Worm (Caenorhabditis elegans) whole organism, L4 larva: ENCODE measurements around the gene srxa-15.

ENCODE experiments used
- D1046.2 ChIP-seq: fragments of 200-800 bp; sonication (Bioruptor generic); IDR thresholded peaks from 2 replicates; pipeline ENCODE4 v1.3.6; 2022; ENCODE audit warnings: missing genetic modification characterization, missing compliant biosample characterization
- F26F4.8 ChIP-seq: fragments of 200-800 bp; sonication (Bioruptor generic); conservative IDR thresholded peaks from 2 replicates; pipeline ENCODE4 v1.3.6; 2022; ENCODE audit warnings: missing genetic modification characterization, missing compliant biosample characterization
- F44E2.7 ChIP-seq: fragments of 200-800 bp; sonication (Bioruptor generic); IDR thresholded peaks from 2 replicates; pipeline ENCODE4 v2.1.2; 2022; ENCODE audit warnings: missing genetic modification characterization, missing compliant biosample characterization
- R02D3.7 ChIP-seq: fragments of 150-350 bp; sonication (generic microtip); optimal IDR thresholded peaks from 3 replicates; lab custom pipeline; 2014; ENCODE audit warnings: missing biosample characterization, missing genetic modification characterization
- Y48G9A.11 ChIP-seq: fragments of 200-800 bp; sonication (Bioruptor generic); IDR thresholded peaks from 2 replicates; pipeline ENCODE4 v1.3.6; 2022; ENCODE audit warnings: missing genetic modification reagents, missing genetic modification characterization, missing compliant biosample characterization
- ZK546.5 ChIP-seq, 2 experiments: sonication (generic microtip); optimal IDR thresholded peaks; 2 replicates each; lab custom pipeline; 2017; ENCODE audit warnings: missing biosample characterization in 2 of 2, missing genetic modification characterization in 2 of 2
- aly-2 ChIP-seq: sonication (generic microtip); optimal IDR thresholded peaks from 2 replicates; lab custom pipeline; 2018; ENCODE audit warnings: missing biosample characterization, missing genetic modification characterization
- ama-1 ChIP-seq: fragments of 150-350 bp; optimal IDR thresholded peaks from 2 replicates; lab custom pipeline; 2014; ENCODE audit warnings: inconsistent platforms, mixed read lengths
- cey-2 ChIP-seq: sonication (generic microtip); optimal IDR thresholded peaks from 3 replicates; lab custom pipeline; 2017; ENCODE audit warnings: missing genetic modification characterization, mild to moderate bottlenecking, missing compliant biosample characterization, antibody characterized with exemption, borderline replicate concordance; ENCODE audit not compliant: insufficient read depth
- ctbp-1 ChIP-seq: fragments of 200-800 bp; sonication (Bioruptor generic); IDR thresholded peaks from 2 replicates; pipeline ENCODE4 v1.3.6; 2022; ENCODE audit warnings: missing genetic modification reagents, missing genetic modification characterization, missing compliant biosample characterization
- daf-16 ChIP-seq, 3 experiments: sonication (generic microtip); optimal IDR thresholded peaks; 2 replicates each; lab custom pipeline; 2016 to 2017; ENCODE audit warnings: missing genetic modification characterization in 3 of 3, missing genetic modification reagents in 3 of 3, mild to moderate bottlenecking in 2 of 3, missing compliant biosample characterization in 2 of 3, missing biosample characterization in 1 of 3, moderate library complexity in 1 of 3
- daf-8 ChIP-seq: fragments of 200-800 bp; sonication (Bioruptor generic); IDR thresholded peaks from 2 replicates; pipeline ENCODE4 v1.3.6; 2022; ENCODE audit warnings: missing genetic modification characterization, missing compliant biosample characterization
- dmd-6 ChIP-seq: fragments of 200-800 bp; sonication (Bioruptor generic); IDR thresholded peaks from 2 replicates; pipeline ENCODE4 v1.3.6; 2022; ENCODE audit warnings: missing genetic modification reagents, missing genetic modification characterization, missing compliant biosample characterization
- dmd-9 ChIP-seq: fragments of 200-800 bp; sonication (Bioruptor generic); IDR thresholded peaks from 2 replicates; pipeline ENCODE4 v1.3.6; 2022; ENCODE audit warnings: missing genetic modification reagents, missing genetic modification characterization, missing compliant biosample characterization
- hlh-11 ChIP-seq: fragments of 200-800 bp; sonication (Bioruptor generic); optimal IDR thresholded peaks from 2 replicates; lab custom pipeline; 2018; ENCODE audit warnings: mild to moderate bottlenecking, missing genetic modification characterization, missing compliant biosample characterization
- lim-7 ChIP-seq: fragments of 200-800 bp; sonication (Bioruptor generic); IDR thresholded peaks from 2 replicates; pipeline ENCODE4 v1.3.6; 2022; ENCODE audit warnings: missing genetic modification characterization, missing compliant biosample characterization
- lin-13 ChIP-seq: fragments of 150-350 bp; optimal IDR thresholded peaks from 2 replicates; lab custom pipeline; 2014; ENCODE audit warnings: missing biosample characterization, missing genetic modification reagents, missing genetic modification characterization
- lsy-2 ChIP-seq, 2 experiments: fragments of 150-350 bp in 1 of 2; sonication (generic microtip) in 1 of 2; optimal IDR thresholded peaks; 2 replicates each; lab custom pipeline; 2014 to 2017; ENCODE audit warnings: missing biosample characterization in 2 of 2, missing genetic modification characterization in 2 of 2
- nhr-102 ChIP-seq: sonication (generic microtip); optimal IDR thresholded peaks from 2 replicates; lab custom pipeline; 2016; ENCODE audit warnings: mild to moderate bottlenecking, missing genetic modification characterization, moderate library complexity, missing compliant biosample characterization
- nhr-111 ChIP-seq: fragments of 200-800 bp; sonication (Bioruptor generic); optimal IDR thresholded peaks from 2 replicates; lab custom pipeline; 2018; ENCODE audit warnings: mild to moderate bottlenecking, missing genetic modification characterization, missing compliant biosample characterization
- nhr-25 ChIP-seq: sonication (generic microtip); optimal IDR thresholded peaks from 2 replicates; lab custom pipeline; 2017; ENCODE audit warnings: missing genetic modification characterization, mild to moderate bottlenecking, missing compliant biosample characterization, antibody characterized with exemption, moderate library complexity, borderline replicate concordance; ENCODE audit not compliant: insufficient read depth
- nhr-41 ChIP-seq: fragments of 200-800 bp; sonication (Bioruptor generic); IDR thresholded peaks from 2 replicates; pipeline ENCODE4 v1.3.6; 2022; ENCODE audit warnings: missing genetic modification reagents, missing genetic modification characterization, missing compliant biosample characterization
- nhr-48 ChIP-seq: sonication (generic microtip); optimal IDR thresholded peaks from 2 replicates; lab custom pipeline; 2016; ENCODE audit warnings: mild to moderate bottlenecking, missing genetic modification characterization, missing compliant biosample characterization
- nhr-76 ChIP-seq: fragments of 150-350 bp; optimal IDR thresholded peaks from 2 replicates; lab custom pipeline; 2014; ENCODE audit warnings: missing biosample characterization, missing genetic modification characterization
- set-16 ChIP-seq: fragments of 200-800 bp; sonication (Bioruptor generic); IDR thresholded peaks from 2 replicates; pipeline ENCODE4 v1.3.6; 2022; ENCODE audit warnings: missing genetic modification reagents, missing genetic modification characterization, missing compliant biosample characterization
- skn-1 ChIP-seq: fragments of 150-350 bp; optimal IDR thresholded peaks from 2 replicates; lab custom pipeline; 2014; ENCODE audit warnings: missing biosample characterization, missing genetic modification characterization
- spr-1 ChIP-seq: sonication (generic microtip); optimal IDR thresholded peaks from 2 replicates; lab custom pipeline; 2016; ENCODE audit warnings: mild to moderate bottlenecking, missing genetic modification characterization, missing compliant biosample characterization
- tra-1 ChIP-seq: fragments of 200-800 bp; sonication (Bioruptor generic); IDR thresholded peaks from 2 replicates; pipeline ENCODE4 v1.3.6; 2022; ENCODE audit warnings: missing genetic modification reagents, missing genetic modification characterization, missing compliant biosample characterization
- unc-62 ChIP-seq, 3 experiments: fragments of 150-350 bp in 1 of 3; sonication (generic microtip); optimal IDR thresholded peaks in 2 of 3; peaks in 1 of 3; 1 replicate in 1 of 3; 2 replicates in 2 of 3; lab custom pipeline; 2014 to 2017; ENCODE audit warnings: missing biosample characterization in 3 of 3, missing genetic modification characterization in 3 of 3, missing genetic modification reagents in 3 of 3, missing genotype in 1 of 3
- ztf-11 ChIP-seq: fragments of 150-350 bp; optimal IDR thresholded peaks from 2 replicates; lab custom pipeline; 2014; ENCODE audit warnings: missing biosample characterization, missing genetic modification characterization

srxa-15 gene

DNA sequence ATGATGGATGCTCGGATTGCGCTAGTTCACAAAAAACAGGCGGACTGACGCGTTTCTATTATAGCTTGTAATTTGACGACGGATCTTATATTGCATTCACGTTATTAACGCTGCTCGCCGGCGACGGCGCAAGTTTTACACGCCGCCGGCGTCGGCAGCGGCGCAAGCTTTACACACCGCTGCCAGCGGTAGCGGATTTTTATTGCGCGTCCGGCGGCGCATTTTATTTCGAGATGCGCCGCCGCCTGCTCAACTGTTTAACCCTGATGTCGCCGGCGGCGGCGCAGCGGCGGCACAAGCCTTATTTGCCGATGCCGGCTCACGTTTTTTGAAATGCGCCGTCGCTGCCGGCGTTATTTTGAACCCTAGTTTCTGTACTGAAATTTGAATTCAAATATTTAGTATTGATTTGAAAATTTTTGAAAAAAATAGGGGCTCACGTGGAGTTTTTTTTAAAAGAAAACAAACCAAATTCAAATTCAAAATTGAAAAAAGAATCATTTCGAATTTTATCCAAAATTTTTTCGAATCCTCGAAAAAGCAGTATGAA lies 37.3 kb upstream of the srxa-15 start, which contains the start of gene ttr-57 (continued):
- TF ChIP-seq daf-16 (GFP tag; optimal IDR thresholded peaks at IDR 0.05; lab: Kevin White, UChicago), result no peak
- no peak for TF ChIP-seq daf-16 (tag; optimal IDR thresholded peaks at IDR 0.05; lab: Kevin White, UChicago)
- no peak for TF ChIP-seq Y48G9A.11 (GFP tag; lab: Robert Waterston, UW)

DNA sequence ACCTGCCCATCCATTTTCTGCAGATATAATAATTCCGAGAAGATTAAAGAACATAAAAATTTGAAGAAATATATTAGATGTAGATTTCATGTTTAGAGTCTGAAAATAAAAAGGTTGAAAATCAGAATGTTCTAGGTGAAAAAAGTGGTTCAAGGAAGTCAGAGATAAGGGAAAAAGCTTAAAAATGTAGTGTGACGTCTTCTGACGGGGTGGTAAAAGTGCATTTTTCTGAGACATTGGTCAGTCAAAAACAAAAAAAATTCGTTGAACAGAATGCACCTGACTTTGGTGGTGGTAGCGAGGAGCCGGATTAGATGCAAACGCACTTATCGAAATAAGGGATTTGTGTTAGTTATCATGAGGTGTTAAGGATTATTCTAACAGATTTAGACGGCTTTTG lies 35.4 kb upstream of the srxa-15 start, which contains the start of gene F46B3.23:
Gene F46B3.23, minus strand, starts transcription at position 101 of the 400 bp plus-strand sequence.
- TF ChIP-seq R02D3.7 (tag; lab: Kevin White, UChicago), result no peak
- no peak for TF ChIP-seq ztf-11
- TF ChIP-seq cey-2 (tag; lab: Kevin White, UChicago), result no peak
- TF ChIP-seq F26F4.8, result no peak
- TF ChIP-seq lsy-2 (tag; optimal IDR thresholded peaks at IDR 0.05; lab: Kevin White, UChicago), result no peak
- TF ChIP-seq dmd-9 (GFP tag; lab: Robert Waterston, UW), result no peak
- no peak for TF ChIP-seq tra-1 (GFP tag; lab: Robert Waterston, UW)
- TF ChIP-seq skn-1 (tag; lab: Kevin White, UChicago), result no peak
- TF ChIP-seq lim-7 (GFP tag; lab: Robert Waterston, UW), result no peak
- TF ChIP-seq D1046.2 (GFP tag; lab: Robert Waterston, UW), result no peak
- no peak for TF ChIP-seq nhr-41 (GFP tag; lab: Robert Waterston, UW)

DNA sequence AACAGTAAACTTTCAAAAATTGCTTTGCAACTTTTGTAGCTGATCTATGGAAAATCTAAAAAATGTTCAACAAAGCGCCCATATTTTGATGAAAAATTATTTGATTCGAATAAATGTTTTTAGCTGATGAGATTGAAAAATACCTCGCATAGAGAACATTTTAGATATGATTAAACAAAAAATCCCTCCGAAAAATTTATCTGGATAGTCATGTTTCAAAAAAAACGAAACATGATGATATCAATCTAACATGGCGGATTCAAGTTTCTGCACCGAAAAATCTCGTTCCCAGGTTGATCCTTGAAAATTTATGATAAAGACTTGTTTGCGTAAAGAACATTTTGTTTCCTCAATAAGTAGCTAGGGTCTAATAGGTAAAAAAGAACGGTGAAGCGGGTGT lies 33.3 kb upstream of the srxa-15 start, which contains the start of gene ttr-12:
Gene ttr-12, minus strand, starts transcription at position 101 of the 400 bp plus-strand sequence.
- TF ChIP-seq F44E2.7 (GFP tag; lab: Robert Waterston, UW) (no peak), nhr-48 (tag; lab: Kevin White, UChicago) (peak; percentile 65)

DNA sequence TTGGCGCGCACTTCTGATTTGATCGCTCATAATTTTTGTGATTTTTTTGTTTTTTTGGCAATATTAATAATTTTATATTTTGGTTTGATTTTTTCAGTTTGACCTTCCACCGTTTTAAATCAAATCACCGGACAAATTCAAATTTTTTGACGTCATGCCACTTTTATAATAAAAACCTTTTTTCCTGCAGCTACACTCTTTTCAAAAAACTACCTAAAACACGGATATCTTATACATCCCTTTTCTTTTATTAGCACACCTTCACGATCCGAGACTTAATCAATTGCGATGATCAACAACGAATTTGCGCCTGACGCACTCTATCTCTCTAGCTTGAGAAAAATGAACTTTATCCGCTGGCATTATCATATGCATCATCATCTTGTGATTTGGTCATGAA lies 32.5 kb upstream of the srxa-15 start, which contains the start of gene grd-2:
Gene grd-2, plus strand, starts transcription at position 301 of the 400 bp plus-strand sequence.
- no peak for TF ChIP-seq hlh-11
- no peak for TF ChIP-seq nhr-76 (tag; lab: Kevin White, UChicago)
- no peak for TF ChIP-seq set-16 (GFP tag; lab: Robert Waterston, UW)
- TF ChIP-seq ama-1 (lab: Kevin White, UChicago), result no peak
- TF ChIP-seq ctbp-1 (GFP tag; lab: Robert Waterston, UW), result no peak
- peak in 1 of 2 experiments; percentile 81 for TF ChIP-seq unc-62 (GFP tag; optimal IDR thresholded peaks at IDR 0.05 in 1 of 2; lab: Kevin White, UChicago)
- TF ChIP-seq unc-62 (tag; optimal IDR thresholded peaks at IDR 0.05; lab: Kevin White, UChicago), result no peak
- TF ChIP-seq ZK546.5 (tag; optimal IDR thresholded peaks at IDR 0.05; lab: Kevin White, UChicago), result no peak

DNA sequence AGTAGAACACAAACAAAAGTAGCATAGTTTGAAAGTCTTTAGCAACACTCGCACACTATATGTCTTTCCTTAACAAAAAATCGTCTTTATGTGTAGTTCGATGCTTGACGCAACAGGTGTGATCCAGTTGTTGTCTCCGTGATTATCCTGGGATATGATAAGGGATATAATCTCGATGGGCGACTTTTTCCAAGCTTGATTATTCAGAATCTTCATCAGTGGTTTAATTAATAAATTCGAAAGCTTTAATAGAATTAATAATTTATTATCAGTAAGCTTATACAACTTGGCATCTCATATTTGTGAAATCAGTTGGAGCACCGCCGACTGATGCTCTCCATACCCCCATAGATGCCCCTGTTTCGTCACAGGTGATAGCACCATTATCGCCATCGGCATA lies 23.4 kb upstream of the srxa-15 start, which contains the start of gene F46B3.7:
Gene F46B3.7, minus strand, starts transcription at position 101 of the 400 bp plus-strand sequence.
- no peak for TF ChIP-seq nhr-25 (tag; lab: Kevin White, UChicago)
- TF ChIP-seq spr-1 (tag; lab: Kevin White, UChicago), result no peak

DNA sequence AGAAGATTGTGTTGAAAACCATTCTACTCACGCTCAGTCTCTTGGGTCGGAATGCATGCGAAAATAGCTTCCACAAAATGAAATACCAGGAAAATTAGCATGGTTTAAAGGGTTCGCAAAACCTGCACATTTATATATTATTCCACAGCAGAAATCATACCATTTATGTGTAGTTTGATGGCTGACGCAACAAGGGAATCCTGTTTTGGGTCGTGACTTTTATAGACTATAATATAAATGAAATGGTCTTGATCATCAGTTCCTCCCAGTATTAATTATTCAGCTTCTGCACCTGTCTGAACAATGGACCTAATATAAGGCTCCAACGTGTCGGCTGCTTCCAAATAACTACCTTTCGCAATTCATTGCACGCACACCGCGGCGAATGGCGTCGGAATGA lies 18.9 kb upstream of the srxa-15 start, which contains the start of gene F46B3.8:
Gene F46B3.8, minus strand, starts transcription at position 101 of the 400 bp plus-strand sequence.
- TF ChIP-seq aly-2 (tag; lab: Kevin White, UChicago) (no peak), unc-62 (GFP tag; optimal IDR thresholded peaks at IDR 0.05 in 1 of 2; lab: Kevin White, UChicago) (no peak), unc-62 (tag; optimal IDR thresholded peaks at IDR 0.05; lab: Kevin White, UChicago) (no peak), lin-13 (no peak), nhr-111 (GFP tag; lab: Kevin White, UChicago) (no peak), daf-8 (GFP tag; lab: Robert Waterston, UW) (no peak), nhr-102 (tag; lab: Kevin White, UChicago) (no peak), dmd-6 (GFP tag; lab: Robert Waterston, UW) (no peak)
